Worm (Caenorhabditis elegans): Measurements from ENCODE around the gene C09E10.3.
A peak's percentile ranks its signal among the peaks of the same experiment; 100 is the strongest.

C09E10.3 gene

ce11 chrX:1021835-1022311 lies 30.7 kb upstream of the C09E10.3 start:
- TF ChIP-seq ama-1 (optimal IDR thresholded peaks at IDR 0.05) (no peak), ama-1 (GFP tag; optimal IDR thresholded peaks at IDR 0.05) (no peak), cebp-2 (GFP tag; IDR thresholded peaks at IDR 0.05) (no peak), attf-5 (GFP tag; optimal IDR thresholded peaks at IDR 0.05) (peak; percentile 10), snpc-1.1 (tag; optimal IDR thresholded peaks at IDR 0.05; ENCODE audit: insufficient read depth) (no peak), hmg-20 (GFP tag; IDR thresholded peaks at IDR 0.05) (no peak), lsy-27 (tag; optimal IDR thresholded peaks at IDR 0.05; ENCODE audit: borderline replicate concordance, insufficient read depth) (no peak), bed-1 (GFP tag; IDR thresholded peaks at IDR 0.05) (no peak), ekl-4 (GFP tag; IDR thresholded peaks at IDR 0.05) (no peak), egl-44 (GFP tag; IDR thresholded peaks at IDR 0.05) (no peak), ztf-26 (tag; optimal IDR thresholded peaks at IDR 0.05) (peak; percentile 2), lir-1 (GFP tag; conservative IDR thresholded peaks at IDR 0.05) (no peak), B0035.1 (tag; optimal IDR thresholded peaks at IDR 0.05) (no peak), ceh-91 (GFP tag; IDR thresholded peaks at IDR 0.05) (no peak), him-1 (tag; optimal IDR thresholded peaks at IDR 0.05) (no peak), K12H6.12 (tag; optimal IDR thresholded peaks at IDR 0.05) (peak; percentile 62), zfh-2 (GFP tag; conservative IDR thresholded peaks at IDR 0.05) (peak; percentile 97), somi-1 (GFP tag; optimal IDR thresholded peaks at IDR 0.05) (peak; percentile 28), ceh-100 (GFP tag; IDR thresholded peaks at IDR 0.05) (no peak), Y56A3A.18 (GFP tag; IDR thresholded peaks at IDR 0.05) (no peak), cebp-1 (GFP tag; IDR thresholded peaks at IDR 0.05) (peak; percentile 47; the same call in 1 of the 2 replicates), cebp-1 (tag; optimal IDR thresholded peaks at IDR 0.05) (peak; percentile 84), hsf-1 (GFP tag; IDR thresholded peaks at IDR 0.05) (no peak), dox-1 (GFP tag; IDR thresholded peaks at IDR 0.05) (0 out of 2 replicates have a peak, but pooled peaks have one; percentile 6), ztf-18 (tag; optimal IDR thresholded peaks at IDR 0.05) (no peak), pbrm-1 (GFP tag; IDR thresholded peaks at IDR 0.05) (no peak), F39B2.1 (GFP tag; IDR thresholded peaks at IDR 0.05) (no peak), ceh-27 (GFP tag; optimal IDR thresholded peaks at IDR 0.05) (peak; percentile 10), ztf-25 (GFP tag; IDR thresholded peaks at IDR 0.05) (no peak), ztf-28 (GFP tag; IDR thresholded peaks at IDR 0.05) (no peak), mcd-1 (GFP tag; IDR thresholded peaks at IDR 0.05) (peak; percentile 42), egrh-3 (GFP tag; IDR thresholded peaks at IDR 0.05) (peak; percentile 82; the same call in 1 of the 2 replicates), F10E7.11 (tag; optimal IDR thresholded peaks at IDR 0.05) (no peak), T07F8.4 (tag; optimal IDR thresholded peaks at IDR 0.05) (no peak), K11D2.4 (GFP tag; IDR thresholded peaks at IDR 0.05) (0 out of 2 replicates have a peak, but pooled peaks have one; percentile 17), repo-1 (tag; optimal IDR thresholded peaks at IDR 0.05) (no peak)

ce11 chrX:1018586-1018985 lies 27.4 kb upstream of the C09E10.3 start:
- TF ChIP-seq tbx-9 (tag; optimal IDR thresholded peaks at IDR 0.05; ENCODE audit: borderline replicate concordance), result no peak
- TF ChIP-seq dox-1 (GFP tag; IDR thresholded peaks at IDR 0.05), result 0 out of 2 replicates have a peak, but pooled peaks have one; percentile 35
- no peak for TF ChIP-seq pbrm-1 (GFP tag; IDR thresholded peaks at IDR 0.05)
- TF ChIP-seq zfh-2 (GFP tag; conservative IDR thresholded peaks at IDR 0.05), result peak; percentile 58
- no peak for TF ChIP-seq F57C9.4 (tag; optimal IDR thresholded peaks at IDR 0.05)
- TF ChIP-seq hrde-1 (tag; optimal IDR thresholded peaks at IDR 0.05; ENCODE audit: borderline replicate concordance), result no peak
- no peak for TF ChIP-seq hlh-12 (tag; optimal IDR thresholded peaks at IDR 0.05)
- peak; percentile 9 for TF ChIP-seq chd-7 (tag; optimal IDR thresholded peaks at IDR 0.05)
- no peak for TF ChIP-seq cebp-2 (GFP tag; IDR thresholded peaks at IDR 0.05)

Data from whole organism, young adult.